Worm (Caenorhabditis elegans) whole organism, young adult: ENCODE results near the gene fbxb-106.

Experiments used
- B0035.1 ChIP-seq: sonication (generic microtip); optimal IDR thresholded peaks from 2 replicates; lab custom pipeline; 2016; ENCODE audit warnings: missing genetic modification characterization, mild to moderate bottlenecking, missing compliant biosample characterization, missing genotype, missing genetic modification reagents
- B0336.3 ChIP-seq: fragments of 200-800 bp; sonication (Bioruptor generic); IDR thresholded peaks from 2 replicates; pipeline ENCODE4 v1.3.6; 2022; ENCODE audit warnings: missing genetic modification characterization, missing compliant biosample characterization
- D2030.7 ChIP-seq: fragments of 200-800 bp; sonication (Bioruptor generic); IDR thresholded peaks from 2 replicates; pipeline ENCODE4 v1.3.6; 2022; ENCODE audit warnings: missing genetic modification reagents, missing genetic modification characterization, missing compliant biosample characterization
- F10E7.11 ChIP-seq: sonication (generic microtip); optimal IDR thresholded peaks from 2 replicates; lab custom pipeline; 2017; ENCODE audit warnings: mild to moderate bottlenecking, missing genetic modification characterization, moderate library complexity, missing compliant biosample characterization
- F33H1.4 ChIP-seq: fragments of 200-800 bp; sonication (Bioruptor generic); IDR thresholded peaks from 2 replicates; pipeline ENCODE4 v1.3.6; 2022; ENCODE audit warnings: missing genetic modification reagents, missing genetic modification characterization, missing compliant biosample characterization
- K11D2.4 ChIP-seq: fragments of 200-800 bp; sonication (Bioruptor generic); IDR thresholded peaks from 2 replicates; pipeline ENCODE4 v1.3.6; 2022; ENCODE audit warnings: missing genetic modification reagents, missing genetic modification characterization, missing compliant biosample characterization
- K12H6.12 ChIP-seq: fragments of 200-800 bp; sonication (Bioruptor generic); optimal IDR thresholded peaks from 2 replicates; lab custom pipeline; 2018; ENCODE audit warnings: mild to moderate bottlenecking, missing genetic modification characterization, missing compliant biosample characterization
- T07F8.4 ChIP-seq: sonication (generic microtip); optimal IDR thresholded peaks from 2 replicates; lab custom pipeline; 2016; ENCODE audit warnings: mild to moderate bottlenecking, missing genetic modification characterization, moderate library complexity, missing compliant biosample characterization
- aptf-2 ChIP-seq: fragments of 200-800 bp; sonication (Bioruptor generic); conservative IDR thresholded peaks from 2 replicates; pipeline ENCODE4 v1.3.6; 2022; ENCODE audit warnings: missing genetic modification reagents, missing genetic modification characterization, missing compliant biosample characterization
- aptf-3 ChIP-seq: fragments of 200-800 bp; sonication (Bioruptor generic); IDR thresholded peaks from 2 replicates; pipeline ENCODE4 v1.3.6; 2022; ENCODE audit warnings: missing genetic modification characterization, missing compliant biosample characterization
- attf-5 ChIP-seq: fragments of 200-800 bp; sonication (Bioruptor generic); optimal IDR thresholded peaks from 2 replicates; lab custom pipeline; 2018; ENCODE audit warnings: mild to moderate bottlenecking, missing genetic modification characterization, missing compliant biosample characterization
- bed-2 ChIP-seq: fragments of 200-800 bp; sonication (Bioruptor generic); IDR thresholded peaks from 2 replicates; pipeline ENCODE4 v1.3.6; 2022; ENCODE audit warnings: missing genetic modification reagents, missing genetic modification characterization, missing compliant biosample characterization
- cebp-2 ChIP-seq: fragments of 200-800 bp; sonication (Bioruptor generic); IDR thresholded peaks from 2 replicates; pipeline ENCODE4 v1.3.6; 2022; ENCODE audit warnings: missing genetic modification characterization, missing compliant biosample characterization
- ceh-100 ChIP-seq: fragments of 200-800 bp; sonication (Bioruptor generic); IDR thresholded peaks from 2 replicates; pipeline ENCODE4 v1.3.6; 2022; ENCODE audit warnings: missing genetic modification reagents, missing genetic modification characterization, missing compliant biosample characterization
- ceh-27 ChIP-seq: fragments of 200-800 bp; sonication (Bioruptor generic); optimal IDR thresholded peaks from 2 replicates; lab custom pipeline; 2018; ENCODE audit warnings: mild to moderate bottlenecking, missing genetic modification characterization, moderate library complexity, missing compliant biosample characterization
- dox-1 ChIP-seq: fragments of 200-800 bp; sonication (Bioruptor generic); IDR thresholded peaks from 2 replicates; pipeline ENCODE4 v1.3.6; 2022; ENCODE audit warnings: missing genetic modification reagents, missing genetic modification characterization, missing compliant biosample characterization
- dpff-1 ChIP-seq: sonication (generic microtip); optimal IDR thresholded peaks from 2 replicates; lab custom pipeline; 2017; ENCODE audit warnings: mild to moderate bottlenecking, missing genetic modification characterization, missing compliant biosample characterization
- hlh-26 ChIP-seq: fragments of 200-800 bp; sonication (Bioruptor generic); conservative IDR thresholded peaks from 2 replicates; pipeline ENCODE4 v1.3.6; 2022; ENCODE audit warnings: missing genetic modification reagents, missing genetic modification characterization, missing compliant biosample characterization
- hmg-1.2 ChIP-seq: fragments of 200-800 bp; sonication (Bioruptor generic); IDR thresholded peaks from 2 replicates; pipeline ENCODE4 v1.3.6; 2022; ENCODE audit warnings: missing genetic modification reagents, missing genetic modification characterization, missing compliant biosample characterization
- lag-1 ChIP-seq: fragments of 200-800 bp; sonication (Bioruptor generic); IDR thresholded peaks from 2 replicates; pipeline ENCODE4 v1.3.6; 2022; ENCODE audit warnings: missing genetic modification reagents, missing genetic modification characterization, missing compliant biosample characterization
- lin-54 ChIP-seq: fragments of 200-800 bp; sonication (Bioruptor generic); optimal IDR thresholded peaks from 2 replicates; lab custom pipeline; 2018; ENCODE audit warnings: mild to moderate bottlenecking, missing genetic modification characterization, missing compliant biosample characterization
- lir-1 ChIP-seq: fragments of 200-800 bp; sonication (Bioruptor generic); conservative IDR thresholded peaks from 2 replicates; pipeline ENCODE4 v1.3.6; 2022; ENCODE audit warnings: missing genetic modification reagents, missing genetic modification characterization, missing compliant biosample characterization
- lsl-1 ChIP-seq: fragments of 200-800 bp; sonication (Bioruptor generic); optimal IDR thresholded peaks from 2 replicates; lab custom pipeline; 2018; ENCODE audit warnings: mild to moderate bottlenecking, missing genetic modification characterization, moderate library complexity, missing compliant biosample characterization
- madf-10 ChIP-seq: sonication (generic microtip); optimal IDR thresholded peaks from 2 replicates; lab custom pipeline; 2016; ENCODE audit warnings: mild to moderate bottlenecking, missing genetic modification characterization, missing compliant biosample characterization
- madf-6 ChIP-seq: fragments of 200-800 bp; sonication (Bioruptor generic); IDR thresholded peaks from 2 replicates; pipeline ENCODE4 v1.3.6; 2022; ENCODE audit warnings: missing genetic modification reagents, missing genetic modification characterization, missing compliant biosample characterization
- madf-8 ChIP-seq: fragments of 200-800 bp; sonication (Bioruptor generic); conservative IDR thresholded peaks from 2 replicates; pipeline ENCODE4 v1.3.6; 2022; ENCODE audit warnings: missing genetic modification reagents, missing genetic modification characterization, missing compliant biosample characterization
- mcd-1 ChIP-seq: fragments of 200-800 bp; sonication (Bioruptor generic); IDR thresholded peaks from 2 replicates; pipeline ENCODE4 v1.3.6; 2022; ENCODE audit warnings: missing genetic modification reagents, missing genetic modification characterization, missing compliant biosample characterization
- mel-28 ChIP-seq: sonication (generic microtip); optimal IDR thresholded peaks from 2 replicates; lab custom pipeline; 2016; ENCODE audit warnings: borderline replicate concordance, mild to moderate bottlenecking, missing genetic modification characterization, missing compliant biosample characterization
- mxl-1 ChIP-seq: sonication (generic microtip); optimal IDR thresholded peaks from 2 replicates; lab custom pipeline; 2016; ENCODE audit warnings: missing genetic modification characterization, missing compliant biosample characterization
- nhr-120 ChIP-seq: fragments of 200-800 bp; sonication (Bioruptor generic); IDR thresholded peaks from 2 replicates; pipeline ENCODE4 v1.3.6; 2022; ENCODE audit warnings: missing genetic modification characterization, missing compliant biosample characterization
- pbrm-1 ChIP-seq: fragments of 200-800 bp; sonication (Bioruptor generic); IDR thresholded peaks from 2 replicates; pipeline ENCODE4 v1.3.6; 2022; ENCODE audit warnings: missing genetic modification reagents, missing genetic modification characterization, missing compliant biosample characterization
- rcor-1 ChIP-seq: fragments of 200-800 bp; sonication (Bioruptor generic); IDR thresholded peaks from 2 replicates; pipeline ENCODE4 v1.3.6; 2022; ENCODE audit warnings: missing genetic modification reagents, missing genetic modification characterization, missing compliant biosample characterization
- sea-2 ChIP-seq: fragments of 200-800 bp; sonication (Bioruptor generic); IDR thresholded peaks from 2 replicates; pipeline ENCODE4 v1.3.6; 2022; ENCODE audit warnings: missing genetic modification characterization, missing compliant biosample characterization
- snpc-1.1 ChIP-seq: sonication (generic microtip); optimal IDR thresholded peaks from 2 replicates; lab custom pipeline; 2017; ENCODE audit warnings: missing genetic modification characterization, mild to moderate bottlenecking, missing compliant biosample characterization, antibody characterized with exemption, moderate library complexity, missing genotype, missing genetic modification reagents; ENCODE audit not compliant: insufficient read depth
- snpc-3.4 ChIP-seq: sonication (generic microtip); optimal IDR thresholded peaks from 2 replicates; lab custom pipeline; 2017; ENCODE audit warnings: missing genetic modification characterization, mild to moderate bottlenecking, missing compliant biosample characterization, antibody characterized with exemption, moderate library complexity, missing genotype, missing genetic modification reagents
- tbp1 ChIP-seq: fragments of 200-800 bp; sonication (Bioruptor generic); optimal IDR thresholded peaks from 2 replicates; lab custom pipeline; 2018; ENCODE audit warnings: mild to moderate bottlenecking, missing genetic modification characterization, missing compliant biosample characterization
- unc-130 ChIP-seq: sonication (generic microtip); optimal IDR thresholded peaks from 2 replicates; lab custom pipeline; 2016; ENCODE audit warnings: missing genetic modification reagents, missing genetic modification characterization, missing compliant biosample characterization
- unc-62 ChIP-seq: fragments of 150-350 bp; optimal IDR thresholded peaks from 2 replicates; lab custom pipeline; 2014; ENCODE audit warnings: missing biosample characterization, missing genetic modification reagents, missing genetic modification characterization
- zfh-2 ChIP-seq: fragments of 200-800 bp; sonication (Bioruptor generic); conservative IDR thresholded peaks from 2 replicates; pipeline ENCODE4 v1.3.6; 2022; ENCODE audit warnings: missing genetic modification reagents, missing genetic modification characterization, missing compliant biosample characterization
- ztf-22 ChIP-seq: fragments of 200-800 bp; sonication (Bioruptor generic); optimal IDR thresholded peaks from 2 replicates; lab custom pipeline; 2018; ENCODE audit warnings: mild to moderate bottlenecking, missing genetic modification characterization, moderate library complexity, missing compliant biosample characterization
- ztf-28 ChIP-seq: fragments of 200-800 bp; sonication (Bioruptor generic); IDR thresholded peaks from 2 replicates; pipeline ENCODE4 v1.3.6; 2022; ENCODE audit warnings: missing genetic modification reagents, missing genetic modification characterization, missing compliant biosample characterization

The fbxb-106 gene

DNA sequence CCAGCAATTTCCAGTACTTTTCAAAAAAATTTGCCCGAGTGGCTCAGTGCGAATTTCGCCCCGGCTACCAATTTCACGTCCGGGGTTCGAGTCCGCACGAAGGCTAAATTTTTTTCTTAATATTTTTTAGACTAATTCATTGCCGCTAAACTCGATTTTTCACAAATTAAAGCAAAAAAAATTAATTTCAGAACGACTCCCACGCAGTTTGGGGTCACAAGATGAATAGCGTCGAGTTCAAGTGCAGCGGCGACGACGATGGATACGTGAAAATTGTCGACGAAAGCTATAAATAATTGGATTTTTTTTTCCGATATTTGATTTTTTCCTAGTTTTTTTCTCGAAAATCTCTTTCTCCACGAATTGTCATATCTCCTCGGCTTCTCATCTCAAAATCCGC, 10.9 kb upstream of the fbxb-106 start (continued):
- TF ChIP-seq lir-1 (GFP tag; lab: Robert Waterston, UW), result no peak
- no peak for TF ChIP-seq nhr-120
- TF ChIP-seq unc-62 (GFP tag; lab: Kevin White, UChicago), result no peak
- no peak for TF ChIP-seq unc-130
- no peak for TF ChIP-seq F10E7.11 (tag; lab: Kevin White, UChicago)
- TF ChIP-seq zfh-2 (GFP tag; lab: Robert Waterston, UW), result no peak
- no peak for TF ChIP-seq K11D2.4 (GFP tag; lab: Robert Waterston, UW)
- TF ChIP-seq D2030.7, result no peak; the same call in none of the 2 replicates
- TF ChIP-seq ztf-28, result no peak
- TF ChIP-seq aptf-2 (GFP tag; lab: Robert Waterston, UW), result no peak
- no peak for TF ChIP-seq hmg-1.2
- no peak for TF ChIP-seq attf-5
- no peak for TF ChIP-seq hlh-26
- peak; percentile 54; the same call in 1 of the 2 replicates for TF ChIP-seq mcd-1 (GFP tag; lab: Robert Waterston, UW)
- TF ChIP-seq T07F8.4 (tag; lab: Kevin White, UChicago), result no peak
- 0 out of 2 replicates have a peak, but pooled peaks have one; percentile 8 for TF ChIP-seq pbrm-1
- no peak for TF ChIP-seq mel-28 (tag; lab: Kevin White, UChicago)

DNA sequence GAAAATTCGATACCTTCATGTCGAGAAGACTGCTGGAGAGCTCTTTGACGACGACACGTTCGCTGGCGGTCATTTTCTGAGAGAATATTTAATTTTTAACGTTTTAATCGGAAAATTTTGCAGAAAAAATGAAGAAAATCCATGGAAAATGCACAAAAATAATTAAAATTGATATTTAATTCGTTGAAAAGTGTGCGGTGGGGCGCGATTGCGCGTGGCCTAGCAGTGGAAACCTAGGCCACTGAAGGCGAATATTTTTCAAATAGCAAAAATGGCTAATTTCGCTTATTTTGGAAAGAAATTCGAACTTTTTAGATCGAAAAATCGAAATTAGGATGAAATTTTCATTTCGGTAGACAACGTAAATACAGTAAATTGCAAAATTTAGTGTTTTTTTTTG, 9.7 kb upstream of the fbxb-106 start, which contains the start of gene F29A7.6:
Gene F29A7.6 (minus strand): TSS at position 76 of the 400 bp plus-strand sequence.
- TF ChIP-seq madf-8 (GFP tag; lab: Robert Waterston, UW) (peak; percentile 23), snpc-3.4 (no peak), dpff-1 (no peak), cebp-2 (GFP tag; lab: Robert Waterston, UW) (no peak), ceh-27 (GFP tag; lab: Kevin White, UChicago) (peak; percentile 54), tbp1 (GFP tag; lab: Kevin White, UChicago) (peak; percentile 21), dox-1 (GFP tag; lab: Robert Waterston, UW) (peak; percentile 63; the same call in 1 of the 2 replicates), bed-2 (GFP tag; lab: Robert Waterston, UW) (0 out of 2 replicates have a peak, but pooled peaks have one; percentile 55), mcd-1 (GFP tag; lab: Robert Waterston, UW) (peak; percentile 96), B0336.3 (GFP tag; lab: Robert Waterston, UW) (no peak), madf-6 (peak; percentile 62), mxl-1 (tag; lab: Kevin White, UChicago) (no peak), rcor-1 (GFP tag; lab: Robert Waterston, UW) (peak; percentile 35; the same call in 1 of the 2 replicates), madf-10 (tag; lab: Kevin White, UChicago) (no peak), ztf-28 (peak; percentile 69; the same call in 1 of the 2 replicates), snpc-1.1 (tag; lab: Kevin White, UChicago) (peak; percentile 5), aptf-3 (GFP tag; lab: Robert Waterston, UW) (no peak), F33H1.4 (GFP tag; lab: Robert Waterston, UW) (peak; percentile 36; the same call in 1 of the 2 replicates), attf-5 (peak; percentile 66), unc-130 (peak; percentile 35), B0035.1 (tag; lab: Kevin White, UChicago) (no peak), lag-1 (GFP tag; lab: Robert Waterston, UW) (no peak), K12H6.12 (tag; lab: Kevin White, UChicago) (peak; percentile 31), sea-2 (GFP tag; lab: Robert Waterston, UW) (no peak), ztf-22 (GFP tag; lab: Kevin White, UChicago) (no peak), aptf-2 (GFP tag; lab: Robert Waterston, UW) (peak; percentile 54; the same call in 1 of the 2 replicates), lsl-1 (GFP tag; lab: Kevin White, UChicago) (peak; percentile 13), lin-54 (peak; percentile 55), D2030.7 (peak; percentile 55), ceh-100 (GFP tag; lab: Robert Waterston, UW) (peak; percentile 38)
